Fruit fly (Drosophila melanogaster): Measurements from ENCODE around the gene aay.

The aay gene

dm6 chr3L:9466595-9466994, 43.5 kb downstream of the aay start (continued):
- TF ChIP-seq nmo (GFP tag; optimal IDR thresholded peaks at IDR 0.05): peak; percentile 35
- peak in 1 of 2 experiments; percentile 29 for TF ChIP-seq bsh (GFP tag; optimal IDR thresholded peaks at IDR 0.05)
- TF ChIP-seq phol (tag; optimal IDR thresholded peaks at IDR 0.05): peak; percentile 39
- peak; percentile 52 for TF ChIP-seq lab (GFP tag; optimal IDR thresholded peaks at IDR 0.05)
- peak; percentile 69 for TF ChIP-seq CG11504 (tag; optimal IDR thresholded peaks at IDR 0.05)
- peak; percentile 12 for TF ChIP-seq CG5180 (GFP tag; optimal IDR thresholded peaks at IDR 0.05)
- TF ChIP-seq Ssrp (tag; optimal IDR thresholded peaks at IDR 0.05): peak; percentile 17
- TF ChIP-seq CG2120 (GFP tag; optimal IDR thresholded peaks at IDR 0.05): peak; percentile 47
- peak; percentile 28 for TF ChIP-seq CG18262 (tag; optimal IDR thresholded peaks at IDR 0.05)
- no peak for TF ChIP-seq exex (tag; optimal IDR thresholded peaks at IDR 0.05)
- no peak for TF ChIP-seq Nf-YC (tag; optimal IDR thresholded peaks at IDR 0.05)
- TF ChIP-seq CG3281 (GFP tag; optimal IDR thresholded peaks at IDR 0.05): peak; percentile 38
- TF ChIP-seq CG15269 (tag; optimal IDR thresholded peaks at IDR 0.05): peak; percentile 26
- peak; percentile 17 for TF ChIP-seq PHDP (tag; optimal IDR thresholded peaks at IDR 0.05)
- peak; percentile 31; the same call in 1 of the 2 replicates for TF ChIP-seq CG9215 (GFP tag; IDR thresholded peaks at IDR 0.05)
- TF ChIP-seq CG31441 (GFP tag; IDR thresholded peaks at IDR 0.05): peak; percentile 51; the same call in 1 of the 2 replicates
- TF ChIP-seq CG7271 (tag; optimal IDR thresholded peaks at IDR 0.05): no peak
- TF ChIP-seq ato (GFP tag; IDR thresholded peaks at IDR 0.05; ENCODE audit: partially characterized antibody): no peak
- TF ChIP-seq CG1602 (GFP tag; optimal IDR thresholded peaks at IDR 0.05): peak; percentile 4
- TF ChIP-seq CG18764 (GFP tag; optimal IDR thresholded peaks at IDR 0.05): no peak
- no peak for TF ChIP-seq Usf (GFP tag; optimal IDR thresholded peaks at IDR 0.05)
- TF ChIP-seq CG6689 (GFP tag; IDR thresholded peaks at IDR 0.05): peak; percentile 28; the same call in 1 of the 2 replicates
- peak; percentile 40 for TF ChIP-seq CG10543 (GFP tag; optimal IDR thresholded peaks at IDR 0.05)
- TF ChIP-seq CG7556 (GFP tag; optimal IDR thresholded peaks at IDR 0.05): peak; percentile 74
- TF ChIP-seq Oli (tag; optimal IDR thresholded peaks at IDR 0.05): peak; percentile 48
- peak; percentile 41 for TF ChIP-seq Meics (GFP tag; optimal IDR thresholded peaks at IDR 0.05)
- peak; percentile 7 for TF ChIP-seq tio (GFP tag; optimal IDR thresholded peaks at IDR 0.05)
- TF ChIP-seq D19A (tag; optimal IDR thresholded peaks at IDR 0.05): peak; percentile 0
- peak; percentile 31 for TF ChIP-seq CG1233 (GFP tag; optimal IDR thresholded peaks at IDR 0.05)
- peak; percentile 4 for TF ChIP-seq CG17359 (tag; optimal IDR thresholded peaks at IDR 0.05)
- TF ChIP-seq bcd (GFP tag; optimal IDR thresholded peaks at IDR 0.05): peak; percentile 3
- no peak for TF ChIP-seq CG3163 (GFP tag; optimal IDR thresholded peaks at IDR 0.05)
- TF ChIP-seq CG13775 (GFP tag; optimal IDR thresholded peaks at IDR 0.05): peak; percentile 15
- no peak for TF ChIP-seq CG32767 (GFP tag; IDR thresholded peaks at IDR 0.05)
- TF ChIP-seq az2 (GFP tag; optimal IDR thresholded peaks at IDR 0.05): peak; percentile 15
- peak; percentile 41 for TF ChIP-seq CG12659 (GFP tag; optimal IDR thresholded peaks at IDR 0.05)
- peak; percentile 22 for TF ChIP-seq CG13296 (GFP tag; optimal IDR thresholded peaks at IDR 0.05)
- peak; percentile 1 for TF ChIP-seq CG10267 (tag; optimal IDR thresholded peaks at IDR 0.05)
- TF ChIP-seq Dek (tag; optimal IDR thresholded peaks at IDR 0.05): peak; percentile 19
- no peak for TF ChIP-seq cato (GFP tag; optimal IDR thresholded peaks at IDR 0.05; ENCODE audit: borderline replicate concordance)
- TF ChIP-seq CG8944 (GFP tag; optimal IDR thresholded peaks at IDR 0.05): no peak
- peak; percentile 56 for TF ChIP-seq CG12391 (tag; optimal IDR thresholded peaks at IDR 0.05)
- peak; percentile 40 for TF ChIP-seq CG9727 (GFP tag; optimal IDR thresholded peaks at IDR 0.05)
- TF ChIP-seq CG10147 (GFP tag; optimal IDR thresholded peaks at IDR 0.05): peak; percentile 34
- 0 out of 2 replicates have a peak, but pooled peaks have one; percentile 23 for TF ChIP-seq Ptx1 (GFP tag; IDR thresholded peaks at IDR 0.05)
- peak; percentile 57 for TF ChIP-seq CG10209 (GFP tag; optimal IDR thresholded peaks at IDR 0.05)
- TF ChIP-seq CoRest (tag; optimal IDR thresholded peaks at IDR 0.05): peak; percentile 17
- peak; percentile 37 for TF ChIP-seq CG34376 (GFP tag; optimal IDR thresholded peaks at IDR 0.05)
- TF ChIP-seq CG2678 (tag; optimal IDR thresholded peaks at IDR 0.05): peak; percentile 75

Data from whole organism, embryonic.